Worm (Caenorhabditis elegans) whole organism, young adult: ENCODE measurements around the gene R12B2.13.

Experiments
- bed-2 ChIP-seq: fragments of 200-800 bp; sonication (Bioruptor generic); IDR thresholded peaks from 2 replicates; pipeline ENCODE4 v1.3.6; 2022; ENCODE audit warnings: missing genetic modification reagents, missing genetic modification characterization, missing compliant biosample characterization
- lin-35 ChIP-seq, 3 experiments: fragments of 150-350 bp in 2 of 3; sonication (generic microtip) in 1 of 3; optimal IDR thresholded peaks; 2 replicates each; lab custom pipeline; 2014 to 2018; ENCODE audit warnings: missing biosample characterization in 3 of 3, missing genetic modification characterization in 3 of 3, missing genetic modification reagents in 3 of 3
- madf-3 ChIP-seq: fragments of 200-800 bp; sonication (Bioruptor generic); IDR thresholded peaks from 2 replicates; pipeline ENCODE4 v1.3.6; 2022; ENCODE audit warnings: missing genetic modification reagents, missing genetic modification characterization, missing compliant biosample characterization
- nfya-1 ChIP-seq: sonication (generic microtip); optimal IDR thresholded peaks from 2 replicates; lab custom pipeline; 2017; ENCODE audit warnings: antibody characterized with exemption, missing compliant biosample characterization, missing genetic modification characterization, borderline replicate concordance; ENCODE audit not compliant: insufficient read depth

ce11 chrIII:5835163-5835871 is 2.0 kb upstream of the R12B2.13 start:
- TF ChIP-seq madf-3, result no peak
- no peak for TF ChIP-seq nfya-1 (tag; lab: Kevin White, UChicago)
- TF ChIP-seq bed-2 (GFP tag; lab: Robert Waterston, UW), result no peak
- TF ChIP-seq lin-35 (GFP tag; optimal IDR thresholded peaks at IDR 0.05; lab: Kevin White, UChicago), result no peak
